Worm (Caenorhabditis elegans) whole organism, L3 larva: ENCODE measurements around the gene mlt-3.

ENCODE experiments used
- R02D3.7 ChIP-seq: fragments of 150-350 bp; optimal IDR thresholded peaks from 2 replicates; lab custom pipeline; 2014; ENCODE audit warnings: missing biosample characterization, missing genetic modification characterization
- ZK546.5 ChIP-seq: sonication (generic microtip); optimal IDR thresholded peaks from 2 replicates; lab custom pipeline; 2017; ENCODE audit warnings: missing biosample characterization, missing genetic modification characterization
- aly-2 ChIP-seq: fragments of 150-350 bp; optimal IDR thresholded peaks from 2 replicates; lab custom pipeline; 2014; ENCODE audit warnings: missing biosample characterization, missing genetic modification characterization
- ceh-28 ChIP-seq: fragments of 150-350 bp; optimal IDR thresholded peaks from 2 replicates; lab custom pipeline; 2014; ENCODE audit warnings: missing biosample characterization, missing genetic modification reagents, missing genetic modification characterization
- ceh-82 ChIP-seq: fragments of 150-350 bp; optimal IDR thresholded peaks from 2 replicates; lab custom pipeline; 2014; ENCODE audit warnings: missing biosample characterization, missing genetic modification characterization
- ceh-9 ChIP-seq: sonication (generic microtip); optimal IDR thresholded peaks from 2 replicates; lab custom pipeline; 2018; ENCODE audit warnings: missing biosample characterization, missing genetic modification characterization
- egl-5 ChIP-seq: fragments of 150-350 bp; optimal IDR thresholded peaks from 2 replicates; lab custom pipeline; 2017; ENCODE audit warnings: missing biosample characterization, missing genetic modification reagents, missing genetic modification characterization, inconsistent platforms
- elt-1 ChIP-seq: fragments of 150-350 bp; optimal IDR thresholded peaks from 2 replicates; lab custom pipeline; 2014; ENCODE audit warnings: missing biosample characterization, missing genetic modification characterization
- elt-2 ChIP-seq: sonication (generic microtip); optimal IDR thresholded peaks from 2 replicates; lab custom pipeline; 2016; ENCODE audit warnings: missing genetic modification reagents, mild to moderate bottlenecking, missing genetic modification characterization, missing compliant biosample characterization
- eor-1 ChIP-seq, 2 experiments: fragments of 150-350 bp; optimal IDR thresholded peaks; 2 replicates each; lab custom pipeline; 2014 to 2018; ENCODE audit warnings: missing biosample characterization in 2 of 2, missing genetic modification characterization in 2 of 2
- fkh-10 ChIP-seq: sonication (generic microtip); optimal IDR thresholded peaks from 2 replicates; lab custom pipeline; 2017; ENCODE audit warnings: missing biosample characterization, missing genetic modification reagents, missing genetic modification characterization
- fkh-2 ChIP-seq: fragments of 150-350 bp; optimal IDR thresholded peaks from 2 replicates; lab custom pipeline; 2014; ENCODE audit warnings: missing biosample characterization, missing genetic modification reagents, missing genetic modification characterization
- fos-1 ChIP-seq: fragments of 150-350 bp; optimal IDR thresholded peaks from 2 replicates; lab custom pipeline; 2014; ENCODE audit warnings: missing biosample characterization, missing genetic modification characterization
- hmg-11 ChIP-seq: sonication (generic microtip); optimal IDR thresholded peaks from 2 replicates; lab custom pipeline; 2016; ENCODE audit warnings: missing genetic modification characterization, missing compliant biosample characterization
- jun-1 ChIP-seq: fragments of 150-350 bp; optimal IDR thresholded peaks from 2 replicates; lab custom pipeline; 2014; ENCODE audit warnings: missing biosample characterization, missing genetic modification reagents, missing genetic modification characterization
- lin-39 ChIP-seq: fragments of 150-350 bp; optimal IDR thresholded peaks from 2 replicates; lab custom pipeline; 2018; ENCODE audit warnings: missing biosample characterization, missing genetic modification reagents, missing genetic modification characterization
- mdl-1 ChIP-seq: fragments of 150-350 bp; optimal IDR thresholded peaks from 2 replicates; lab custom pipeline; 2014; ENCODE audit warnings: missing biosample characterization, missing genetic modification characterization
- mml-1 ChIP-seq: fragments of 150-350 bp; sonication (generic microtip); optimal IDR thresholded peaks from 3 replicates; lab custom pipeline; 2014; ENCODE audit warnings: missing biosample characterization, missing genetic modification characterization
- nfya-1 ChIP-seq: sonication (generic microtip); optimal IDR thresholded peaks from 2 replicates; lab custom pipeline; 2017; ENCODE audit warnings: missing genetic modification characterization, mild to moderate bottlenecking, missing compliant biosample characterization, antibody characterized with exemption, moderate library complexity; ENCODE audit not compliant: insufficient read depth
- nhr-23 ChIP-seq: fragments of 150-350 bp; optimal IDR thresholded peaks from 2 replicates; lab custom pipeline; 2014; ENCODE audit warnings: missing biosample characterization, missing genetic modification reagents, missing genetic modification characterization
- nhr-25 ChIP-seq: sonication (generic microtip); optimal IDR thresholded peaks from 2 replicates; lab custom pipeline; 2017; ENCODE audit warnings: missing biosample characterization, missing genetic modification characterization
- nhr-28 ChIP-seq: fragments of 150-350 bp; optimal IDR thresholded peaks from 2 replicates; lab custom pipeline; 2014; ENCODE audit warnings: missing biosample characterization, missing genetic modification characterization
- nhr-76 ChIP-seq: fragments of 150-350 bp; sonication (generic microtip); optimal IDR thresholded peaks from 5 replicates; lab custom pipeline; 2014; ENCODE audit warnings: missing biosample characterization, missing genetic modification characterization
- nhr-77 ChIP-seq: fragments of 150-350 bp; optimal IDR thresholded peaks from 2 replicates; lab custom pipeline; 2014; ENCODE audit warnings: missing biosample characterization, missing genetic modification characterization
- pha-4 ChIP-seq: fragments of 150-350 bp; optimal IDR thresholded peaks from 2 replicates; lab custom pipeline; 2014; ENCODE audit warnings: missing biosample characterization, missing genetic modification reagents, missing genetic modification characterization
- pqm-1 ChIP-seq: fragments of 150-350 bp; optimal IDR thresholded peaks from 2 replicates; lab custom pipeline; 2017; ENCODE audit warnings: missing biosample characterization, missing genetic modification characterization, inconsistent platforms
- sea-2 ChIP-seq: fragments of 150-350 bp; sonication (generic microtip); optimal IDR thresholded peaks from 4 replicates; lab custom pipeline; 2014; ENCODE audit warnings: missing biosample characterization, missing genetic modification reagents, missing genetic modification characterization
- skn-1 ChIP-seq: fragments of 150-350 bp; optimal IDR thresholded peaks from 2 replicates; lab custom pipeline; 2014; ENCODE audit warnings: missing biosample characterization, missing genetic modification characterization
- unc-39 ChIP-seq: sonication (generic microtip); optimal IDR thresholded peaks from 4 replicates; lab custom pipeline; 2017; ENCODE audit warnings: missing biosample characterization, missing genetic modification characterization
- unc-62 ChIP-seq: fragments of 150-350 bp; sonication (generic microtip); optimal IDR thresholded peaks from 4 replicates; lab custom pipeline; 2014; ENCODE audit warnings: missing biosample characterization, missing genetic modification reagents, missing genetic modification characterization
- zag-1 ChIP-seq: fragments of 150-350 bp; optimal IDR thresholded peaks from 2 replicates; lab custom pipeline; 2014; ENCODE audit warnings: missing biosample characterization, missing genetic modification characterization

mlt-3 gene

DNA sequence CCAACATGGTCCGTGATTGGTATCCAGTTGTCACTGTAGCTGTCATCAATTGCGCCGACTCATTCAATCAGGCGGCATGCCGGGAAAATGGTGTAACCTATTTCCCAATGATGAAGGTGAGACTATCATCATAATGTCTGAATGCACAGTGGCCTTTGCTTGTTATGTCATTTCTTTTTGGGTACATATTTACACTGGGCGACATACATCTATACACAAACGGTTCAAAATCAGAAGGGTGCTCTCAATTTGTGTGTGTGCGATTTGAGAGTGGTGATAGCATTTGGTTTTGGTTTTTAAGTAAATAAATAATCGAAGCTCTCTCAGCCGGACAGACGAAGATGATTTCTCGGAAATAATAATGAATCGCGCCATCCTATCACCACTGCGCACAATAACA, 22.9 kb downstream of the mlt-3 start:
- TF ChIP-seq nhr-76 (tag; lab: Kevin White, UChicago) (no peak), nfya-1 (tag; lab: Kevin White, UChicago) (no peak), pha-4 (tag; lab: Kevin White, UChicago) (peak; percentile 85), R02D3.7 (tag; lab: Kevin White, UChicago) (no peak), pqm-1 (tag; lab: Kevin White, UChicago) (no peak), nhr-23 (tag; lab: Kevin White, UChicago) (no peak)
- TF ChIP-seq, all 47 proteins: peak for 1

DNA sequence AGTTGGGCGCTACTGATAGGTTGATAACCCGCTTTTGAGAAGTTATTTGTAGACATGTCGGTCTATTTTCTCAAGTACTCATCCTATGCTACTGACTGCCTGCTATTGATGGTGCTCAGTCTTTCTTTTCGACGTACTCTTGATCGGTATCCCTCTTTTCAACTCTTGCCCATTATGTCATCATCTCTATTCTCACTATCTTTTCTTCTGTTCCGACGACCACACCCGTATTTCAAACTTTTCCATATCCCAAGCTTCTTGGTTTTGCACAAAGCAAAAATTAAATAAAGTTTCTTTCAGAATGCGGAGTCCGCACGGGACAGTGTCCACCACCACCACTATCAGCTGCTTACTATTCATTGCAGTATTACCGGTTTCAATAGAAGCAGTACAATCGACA, 24.0 kb downstream of the mlt-3 start, which contains the start of gene F35G2.1:
TSS of gene F35G2.1 (plus strand) at position 301 of the 400 bp plus-strand sequence.
- TF ChIP-seq pha-4 (tag; lab: Kevin White, UChicago) (peak; percentile 26), nhr-25 (tag; lab: Kevin White, UChicago) (no peak)
- TF ChIP-seq, all 47 proteins: peak for 1

DNA sequence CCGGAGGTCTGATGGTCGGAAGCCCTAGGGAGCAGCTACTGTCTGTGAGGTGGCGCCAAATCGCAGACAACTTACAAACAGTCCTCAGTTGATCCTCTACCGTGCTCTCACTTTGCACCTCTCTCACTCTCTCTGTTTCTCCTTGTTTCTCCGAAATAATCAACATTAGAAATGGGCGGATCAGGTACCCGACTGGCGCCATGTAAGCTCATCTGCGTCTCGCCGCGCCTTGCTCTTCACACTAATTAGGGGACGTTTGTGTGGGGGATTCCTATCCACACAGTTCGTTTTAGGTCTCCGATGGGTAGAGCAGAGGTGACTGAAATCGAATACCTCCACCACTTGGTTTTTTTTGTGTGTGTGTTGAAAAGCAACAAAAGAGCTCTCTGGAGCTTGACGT, 24.9 kb downstream of the mlt-3 start:
- TF ChIP-seq nhr-77 (tag; lab: Kevin White, UChicago) (no peak), pha-4 (tag; lab: Kevin White, UChicago) (peak; percentile 73)

DNA sequence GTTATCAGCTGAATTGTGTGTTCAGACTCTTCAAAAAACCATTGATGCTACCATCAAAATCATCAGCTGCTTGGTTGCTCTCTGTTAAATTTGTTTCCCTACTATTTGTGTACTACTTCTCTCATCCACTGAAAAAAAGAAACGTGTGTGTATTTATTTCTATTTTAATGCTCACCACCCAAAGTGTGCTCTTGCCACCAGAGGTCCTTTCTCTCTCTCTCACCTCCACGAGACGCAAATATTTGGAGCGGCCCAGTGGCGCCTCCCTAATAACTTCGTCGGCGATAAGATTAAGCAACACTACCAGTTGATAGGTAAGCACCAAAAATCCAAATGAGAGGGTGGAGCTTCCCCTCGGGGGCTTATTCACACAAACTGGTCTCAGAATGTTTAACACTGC, 26.1 kb downstream of the mlt-3 start:
- TF ChIP-seq pha-4 (tag; lab: Kevin White, UChicago) (peak; percentile 79), mml-1 (tag; lab: Kevin White, UChicago) (no peak), elt-2 (peak; percentile 2), eor-1 (tag; optimal IDR thresholded peaks at IDR 0.05; lab: Kevin White, UChicago) (no peak), nhr-28 (tag; lab: Kevin White, UChicago) (no peak)

DNA sequence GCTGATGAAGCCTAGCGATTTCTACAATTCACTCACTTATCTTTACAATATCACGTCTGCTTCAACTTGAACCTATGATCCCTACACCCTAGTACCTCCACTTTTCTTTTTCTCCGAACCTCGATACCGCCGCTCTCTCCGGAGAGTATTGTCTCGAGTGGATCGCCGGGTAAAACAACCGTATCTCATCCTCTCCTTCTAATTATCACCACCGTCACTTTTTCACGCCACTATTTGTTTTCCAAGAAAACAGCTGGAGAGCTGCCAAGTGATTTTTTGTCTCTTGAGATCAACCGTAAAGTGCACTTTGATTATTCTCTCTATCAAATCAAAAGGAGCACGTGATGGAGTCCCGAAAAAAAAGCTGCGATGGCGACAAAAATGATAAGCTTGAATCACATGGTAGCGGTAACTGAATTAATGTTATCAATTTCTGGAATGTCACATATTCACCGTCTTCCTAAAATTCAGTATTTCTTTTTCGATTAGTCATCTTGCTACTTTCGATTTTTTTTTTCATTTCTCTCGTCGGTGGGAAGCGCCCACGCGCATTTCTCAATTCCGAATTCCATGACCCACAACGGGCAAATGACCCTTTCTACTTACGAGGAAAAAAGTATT, 27.3 kb downstream of the mlt-3 start:
- peak; percentile 63 for TF ChIP-seq jun-1 (tag; lab: Kevin White, UChicago)
- TF ChIP-seq lin-39 (tag; lab: Kevin White, UChicago): no peak
- TF ChIP-seq unc-39: no peak
- peak; percentile 35 for TF ChIP-seq pha-4 (tag; lab: Kevin White, UChicago)
- TF ChIP-seq pqm-1 (tag; lab: Kevin White, UChicago): peak; percentile 89
- TF ChIP-seq nhr-25 (tag; lab: Kevin White, UChicago): no peak
- no peak for TF ChIP-seq unc-62
- peak; percentile 90 for TF ChIP-seq elt-2

DNA sequence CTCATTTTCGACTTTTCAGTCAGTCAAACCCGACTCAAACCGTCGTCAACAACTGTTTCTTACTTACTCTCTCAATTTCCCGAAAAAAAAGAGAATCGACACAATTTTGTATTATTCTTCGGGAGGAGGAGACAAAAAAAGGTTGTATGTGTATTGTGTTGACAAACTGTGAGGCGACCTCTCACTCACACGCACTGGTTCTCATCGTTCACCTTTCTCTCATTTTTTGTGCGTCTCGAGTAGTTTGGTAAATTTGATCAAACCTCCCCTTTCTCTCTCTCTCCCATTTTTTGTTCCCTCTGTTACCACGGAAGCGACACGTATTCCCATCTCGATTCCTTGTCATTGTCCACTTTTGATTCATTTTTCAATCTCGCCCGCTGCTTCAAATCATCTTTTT, 28.1 kb downstream of the mlt-3 start:
- TF ChIP-seq pha-4 (tag; lab: Kevin White, UChicago) (peak; percentile 95), fkh-10 (GFP tag; lab: Kevin White, UChicago) (no peak)

DNA sequence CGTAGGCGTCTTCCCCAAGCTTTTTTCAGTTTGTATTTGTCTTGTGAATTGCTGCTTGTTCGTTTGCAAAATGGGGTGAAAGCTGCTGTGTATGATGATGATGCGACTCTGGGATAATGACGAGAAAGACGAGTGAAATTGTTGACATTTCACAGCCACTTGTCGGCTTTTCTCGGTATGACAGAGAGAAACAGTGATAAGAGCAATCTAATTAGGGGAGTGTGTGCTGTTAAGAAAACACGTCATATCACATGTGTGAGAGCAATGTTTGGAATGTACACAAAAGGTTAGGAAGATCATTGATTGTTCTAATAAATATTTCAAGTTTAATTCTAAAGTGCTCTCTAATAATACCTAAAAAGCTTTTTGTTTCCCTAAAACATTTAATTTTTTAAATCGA, 29.2 kb downstream of the mlt-3 start:
- TF ChIP-seq pqm-1 (tag; lab: Kevin White, UChicago): peak; percentile 87
- TF ChIP-seq elt-2: peak; percentile 87
- no peak for TF ChIP-seq fkh-2 (tag; lab: Kevin White, UChicago)
- peak; percentile 86 for TF ChIP-seq pha-4 (tag; lab: Kevin White, UChicago)
- no peak for TF ChIP-seq ceh-9 (tag; lab: Kevin White, UChicago)
- peak; percentile 15 for TF ChIP-seq jun-1 (tag; lab: Kevin White, UChicago)

DNA sequence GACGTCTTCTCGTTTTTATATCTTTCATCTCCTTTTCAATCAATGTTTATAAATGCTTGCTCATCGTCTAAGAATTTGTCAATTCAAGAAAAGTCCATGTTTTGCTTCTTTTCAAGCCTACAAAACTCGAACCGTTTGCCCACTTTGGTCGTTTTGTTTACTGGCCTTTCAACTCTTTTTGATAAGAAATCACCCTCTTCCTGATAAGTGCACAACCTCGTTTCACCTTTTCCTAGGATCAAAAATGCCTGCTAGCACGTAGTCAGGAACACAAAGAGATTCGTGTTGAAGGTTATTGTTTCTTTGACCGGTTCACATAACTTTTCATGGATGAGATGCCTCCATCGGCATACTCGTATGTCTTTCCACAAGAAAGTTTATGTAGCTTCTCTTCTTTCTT, 30.3 kb downstream of the mlt-3 start:
- TF ChIP-seq elt-2 (peak; percentile 65), unc-62 (no peak), jun-1 (tag; lab: Kevin White, UChicago) (no peak), fkh-10 (GFP tag; lab: Kevin White, UChicago) (no peak), egl-5 (tag; lab: Kevin White, UChicago) (no peak), ceh-9 (tag; lab: Kevin White, UChicago) (no peak), aly-2 (no peak), pqm-1 (tag; lab: Kevin White, UChicago) (peak; percentile 38), skn-1 (tag; lab: Kevin White, UChicago) (no peak)

DNA sequence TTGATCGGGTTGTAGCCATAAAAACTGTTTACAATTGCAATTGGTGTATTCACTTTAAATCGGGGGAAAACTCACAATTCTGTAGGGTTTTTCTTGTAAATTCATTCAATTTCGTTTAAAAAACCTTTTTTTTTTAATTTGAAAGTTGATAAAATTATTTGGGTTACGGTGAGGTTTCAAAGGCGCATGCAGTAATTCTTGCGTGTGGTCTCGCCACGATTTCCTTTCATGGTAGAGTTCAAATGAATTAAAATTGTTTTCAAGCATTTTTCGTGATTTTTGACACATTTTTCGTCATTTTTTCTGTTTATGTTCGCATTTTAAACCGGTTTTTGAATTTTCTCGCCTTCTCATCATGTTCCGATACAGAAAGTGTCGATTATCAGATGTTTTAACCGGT, 32.2 kb downstream of the mlt-3 start:
- TF ChIP-seq elt-1 (tag; lab: Kevin White, UChicago): no peak
- TF ChIP-seq nhr-77 (tag; lab: Kevin White, UChicago): no peak
- TF ChIP-seq zag-1 (tag; lab: Kevin White, UChicago): no peak
- no peak for TF ChIP-seq sea-2 (GFP tag; lab: Kevin White, UChicago)
- TF ChIP-seq ceh-28 (tag; lab: Kevin White, UChicago): no peak
- no peak for TF ChIP-seq ZK546.5
- no peak for TF ChIP-seq fos-1 (tag; lab: Kevin White, UChicago)
- no peak for TF ChIP-seq mdl-1 (tag; lab: Kevin White, UChicago)
- TF ChIP-seq aly-2: no peak
- no peak for TF ChIP-seq ceh-82 (tag; lab: Kevin White, UChicago)
- TF ChIP-seq egl-5 (tag; lab: Kevin White, UChicago): no peak
- TF ChIP-seq nhr-28 (tag; lab: Kevin White, UChicago): no peak
- TF ChIP-seq nhr-25 (tag; lab: Kevin White, UChicago): no peak
- TF ChIP-seq hmg-11 (tag; lab: Kevin White, UChicago): no peak
- TF ChIP-seq, all 47 proteins: peak for 0
